Worm (Caenorhabditis elegans): ENCODE measurements around the gene F54G2.1.

The F54G2.1 gene

DNA sequence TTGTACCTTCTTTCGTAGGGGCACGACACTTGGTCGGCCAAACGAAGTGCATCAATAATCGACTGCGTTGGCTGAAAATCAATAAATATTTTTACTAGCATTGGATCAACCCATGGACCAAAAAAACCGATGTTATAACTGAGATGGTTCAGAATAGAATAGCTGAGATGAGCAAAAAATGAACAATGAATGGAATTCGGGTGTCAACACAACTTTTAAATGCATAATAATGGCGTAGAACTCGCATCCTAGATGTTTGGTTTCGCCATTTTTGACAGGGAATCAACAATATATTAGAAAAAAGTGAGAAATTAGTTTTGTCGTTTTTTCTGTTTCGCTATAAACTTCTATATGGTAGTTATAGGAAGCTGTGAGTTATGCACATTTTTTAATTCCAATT lies at the start of gene F54G2.1:
Gene F54G2.1, minus strand, starts transcription at position 101 of the 400 bp plus-strand sequence.
- TF ChIP-seq lag-1 (GFP tag; IDR thresholded peaks at IDR 0.05) (no peak), him-1 (tag; optimal IDR thresholded peaks at IDR 0.05) (no peak), aptf-2 (GFP tag; conservative IDR thresholded peaks at IDR 0.05) (no peak), pbrm-1 (GFP tag; IDR thresholded peaks at IDR 0.05) (no peak), B0336.3 (GFP tag; IDR thresholded peaks at IDR 0.05) (no peak), lin-40 (tag; optimal IDR thresholded peaks at IDR 0.05) (no peak), rec-8 (tag; optimal IDR thresholded peaks at IDR 0.05) (no peak), ztf-6 (GFP tag; IDR thresholded peaks at IDR 0.05) (no peak), egl-44 (GFP tag; IDR thresholded peaks at IDR 0.05) (no peak), ceh-40 (GFP tag; IDR thresholded peaks at IDR 0.05) (no peak), ztf-22 (GFP tag; optimal IDR thresholded peaks at IDR 0.05) (no peak), atf-7 (tag; optimal IDR thresholded peaks at IDR 0.05) (no peak), mcd-1 (GFP tag; IDR thresholded peaks at IDR 0.05) (no peak), chd-7 (tag; optimal IDR thresholded peaks at IDR 0.05) (no peak), akir-1 (GFP tag; optimal IDR thresholded peaks at IDR 0.05) (no peak), dpff-1 (tag; optimal IDR thresholded peaks at IDR 0.05) (no peak), madf-6 (GFP tag; IDR thresholded peaks at IDR 0.05) (no peak), K11D2.4 (GFP tag; IDR thresholded peaks at IDR 0.05) (no peak), hmg-20 (GFP tag; IDR thresholded peaks at IDR 0.05) (no peak), Y56A3A.18 (GFP tag; IDR thresholded peaks at IDR 0.05) (no peak)

DNA sequence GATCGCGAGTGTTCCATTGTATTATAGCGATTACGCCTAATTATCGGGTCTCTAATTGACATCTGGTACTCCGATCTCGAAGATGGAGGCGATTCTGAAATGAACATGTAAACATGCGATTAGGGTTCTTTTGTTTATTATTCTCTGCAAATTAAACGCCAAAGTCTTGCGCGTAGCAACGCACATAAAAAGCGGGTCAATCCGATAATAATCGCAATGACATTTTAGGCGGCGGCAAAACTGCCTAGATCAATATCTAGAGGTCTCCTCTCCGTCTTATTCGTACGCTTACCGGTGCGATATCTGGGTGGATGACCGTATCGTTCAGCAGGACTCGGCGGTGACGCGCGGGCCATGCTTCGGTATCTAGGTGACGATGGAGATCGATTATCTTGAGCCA lies 48.8 kb upstream of the F54G2.1 start:
- TF ChIP-seq F10E7.11 (tag; optimal IDR thresholded peaks at IDR 0.05) = no peak
- TF ChIP-seq lin-26 (GFP tag; IDR thresholded peaks at IDR 0.05) = no peak
- no peak for TF ChIP-seq K11D2.4 (GFP tag; IDR thresholded peaks at IDR 0.05)

DNA sequence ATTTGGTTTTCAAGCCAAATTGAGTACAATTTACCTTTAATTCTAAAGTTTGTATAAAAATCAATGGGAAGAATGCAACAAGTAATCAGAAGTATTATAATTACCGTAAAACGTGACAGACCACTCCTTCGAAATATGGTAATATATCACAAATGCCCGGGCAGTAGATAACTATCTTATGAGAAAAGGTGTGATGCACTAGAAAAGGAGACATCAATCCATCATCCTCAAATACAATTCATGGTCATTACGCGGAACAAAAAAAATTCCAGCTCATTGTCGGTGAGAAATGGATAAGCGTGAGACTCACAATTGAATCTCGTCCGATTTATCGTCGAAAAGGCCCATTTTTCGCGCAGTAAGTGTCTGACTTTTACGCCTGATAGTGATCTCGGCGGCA lies 45.0 kb upstream of the F54G2.1 start:
- TF ChIP-seq lir-1 (GFP tag; conservative IDR thresholded peaks at IDR 0.05) (no peak), egl-18 (GFP tag; IDR thresholded peaks at IDR 0.05) (no peak), C06A6.2 (GFP tag; conservative IDR thresholded peaks at IDR 0.05) (no peak), cebp-1 (GFP tag; IDR thresholded peaks at IDR 0.05) (no peak), cebp-1 (tag; optimal IDR thresholded peaks at IDR 0.05) (no peak), C17E4.6 (GFP tag; IDR thresholded peaks at IDR 0.05) (no peak), nhr-179 (tag; optimal IDR thresholded peaks at IDR 0.05) (no peak), snpc-3.4 (tag; optimal IDR thresholded peaks at IDR 0.05) (no peak), nhr-27 (tag; optimal IDR thresholded peaks at IDR 0.05) (no peak), ztf-22 (GFP tag; optimal IDR thresholded peaks at IDR 0.05) (no peak), zim-3 (tag; optimal IDR thresholded peaks at IDR 0.05) (no peak), nfya-2 (GFP tag; IDR thresholded peaks at IDR 0.05) (no peak), unc-62 (GFP tag; optimal IDR thresholded peaks at IDR 0.05) (no peak), ztf-18 (tag; optimal IDR thresholded peaks at IDR 0.05) (no peak), F37B4.10 (GFP tag; IDR thresholded peaks at IDR 0.05) (no peak), ekl-4 (GFP tag; IDR thresholded peaks at IDR 0.05) (no peak), madf-10 (tag; optimal IDR thresholded peaks at IDR 0.05) (no peak), nhr-90 (tag; optimal IDR thresholded peaks at IDR 0.05) (no peak), sptf-2 (GFP tag; optimal IDR thresholded peaks at IDR 0.05) (no peak), hlh-12 (tag; optimal IDR thresholded peaks at IDR 0.05) (no peak), rec-8 (tag; optimal IDR thresholded peaks at IDR 0.05) (no peak)
